Worm (Caenorhabditis elegans): Measurements from ENCODE around the gene ceh-53.

DNA sequence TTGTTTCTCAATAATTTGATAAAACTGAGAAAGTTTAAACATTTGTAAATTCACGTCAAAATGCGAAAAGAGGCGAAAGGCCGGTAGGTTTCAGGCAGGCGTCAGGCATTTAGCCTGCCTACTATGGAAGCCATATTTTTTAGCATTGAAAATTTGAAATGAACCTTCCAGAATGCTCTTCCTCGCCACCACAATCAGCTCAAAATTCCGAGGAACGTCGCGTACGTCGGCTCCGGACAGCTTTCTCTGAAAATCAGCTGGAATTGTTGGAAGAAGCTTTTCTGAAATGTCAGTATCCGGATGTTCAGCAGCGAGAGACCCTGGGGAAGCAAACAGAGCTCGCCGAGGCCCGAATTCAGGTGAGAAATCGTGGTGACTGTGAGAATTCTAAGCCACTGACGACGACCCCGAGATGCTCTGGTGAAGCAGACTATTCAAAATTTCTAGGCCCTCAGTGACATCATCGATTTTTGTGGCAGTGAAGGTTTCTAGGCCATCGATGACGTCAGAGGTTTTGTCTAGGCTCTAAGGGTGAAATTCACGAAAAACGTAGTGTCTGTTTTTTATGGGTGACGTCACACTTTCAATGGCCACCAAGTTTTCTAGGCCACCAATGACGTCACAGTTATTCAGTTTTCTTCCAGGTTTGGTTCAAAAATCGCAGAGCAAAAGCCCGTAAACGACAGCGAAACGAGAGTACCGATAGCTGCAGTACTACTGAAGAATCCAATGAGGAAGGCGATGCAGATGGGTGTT lies 4.2 kb downstream of the ceh-53 start:
- TF ChIP-seq nhr-237 (tag; optimal IDR thresholded peaks at IDR 0.05): no peak
- no peak for TF ChIP-seq nhr-25 (tag; optimal IDR thresholded peaks at IDR 0.05)
- TF ChIP-seq nhr-12 (tag; optimal IDR thresholded peaks at IDR 0.05): no peak
- TF ChIP-seq skn-1 (tag; optimal IDR thresholded peaks at IDR 0.05): no peak
- TF ChIP-seq nhr-10 (tag; optimal IDR thresholded peaks at IDR 0.05): no peak
- no peak for TF ChIP-seq mab-5 (tag; optimal IDR thresholded peaks at IDR 0.05)

All from whole organism, L2 larva.